Fruit fly (Drosophila melanogaster) whole organism, prepupa: Measurements from ENCODE around the gene a10.

Source experiments
- CG10669 ChIP-seq: fragments of 200-800 bp; sonication (Bioruptor generic); optimal IDR thresholded peaks from 3 replicates; lab custom pipeline; 2018; ENCODE audit warnings: missing biosample characterization, mild to moderate bottlenecking, missing genetic modification characterization, moderate library complexity
- CG11762 ChIP-seq: fragments of 200-800 bp; sonication (Bioruptor generic); optimal IDR thresholded peaks from 3 replicates; lab custom pipeline; 2016; ENCODE audit warnings: missing biosample characterization, missing genetic modification characterization; ENCODE audit not compliant: insufficient read depth
- CG11902 ChIP-seq: fragments of 200-800 bp; sonication (Bioruptor generic); optimal IDR thresholded peaks from 3 replicates; lab custom pipeline; 2016; ENCODE audit warnings: missing biosample characterization, missing genetic modification characterization
- CG1621 ChIP-seq: fragments of 200-800 bp; sonication (Bioruptor generic); optimal IDR thresholded peaks from 3 replicates; lab custom pipeline; 2018; ENCODE audit warnings: missing biosample characterization, mild to moderate bottlenecking, missing genetic modification characterization
- CG16779 ChIP-seq: fragments of 200-800 bp; sonication (Bioruptor generic); optimal IDR thresholded peaks from 3 replicates; lab custom pipeline; 2017; ENCODE audit warnings: missing biosample characterization, mild to moderate bottlenecking, missing genetic modification characterization
- CG31627 ChIP-seq: fragments of 200-800 bp; sonication (Bioruptor generic); optimal IDR thresholded peaks from 3 replicates; lab custom pipeline; 2016; ENCODE audit warnings: missing biosample characterization, missing genetic modification characterization
- CG34406 ChIP-seq: fragments of 200-800 bp; sonication (Bioruptor generic); optimal IDR thresholded peaks from 3 replicates; lab custom pipeline; 2016; ENCODE audit warnings: missing biosample characterization, missing genetic modification characterization
- CG4318 ChIP-seq: fragments of 200-800 bp; sonication (Bioruptor generic); optimal IDR thresholded peaks from 3 replicates; lab custom pipeline; 2017; ENCODE audit warnings: missing biosample characterization, mild to moderate bottlenecking, missing genetic modification characterization
- CG6163 ChIP-seq: fragments of 200-800 bp; sonication (Bioruptor generic); IDR thresholded peaks from 3 replicates; pipeline ENCODE4 v1.3.6; 2022; ENCODE audit warnings: missing biosample characterization, missing genetic modification characterization
- CG6792 ChIP-seq: fragments of 200-800 bp; sonication (Bioruptor generic); optimal IDR thresholded peaks from 3 replicates; lab custom pipeline; 2016; ENCODE audit warnings: missing biosample characterization, missing genetic modification characterization
- CG6854 ChIP-seq: fragments of 200-800 bp; sonication (Bioruptor generic); optimal IDR thresholded peaks from 2 replicates; lab custom pipeline; 2017; ENCODE audit warnings: missing biosample characterization, mild to moderate bottlenecking, missing genetic modification characterization
- Eip75B ChIP-seq: fragments of 200-800 bp; sonication (Bioruptor generic); optimal IDR thresholded peaks from 3 replicates; lab custom pipeline; 2016; ENCODE audit warnings: missing biosample characterization, missing genetic modification characterization
- Eip93F ChIP-seq: fragments of 200-800 bp; sonication (Bioruptor generic); optimal IDR thresholded peaks from 2 replicates; lab custom pipeline; 2016; ENCODE audit warnings: missing biosample characterization, mild to moderate bottlenecking, missing genetic modification characterization
- Hr39 ChIP-seq: fragments of 200-800 bp; sonication (Bioruptor generic); optimal IDR thresholded peaks from 2 replicates; lab custom pipeline; 2016; ENCODE audit warnings: missing biosample characterization, missing genetic modification characterization
- Met ChIP-seq: fragments of 200-800 bp; sonication (Bioruptor generic); optimal IDR thresholded peaks from 3 replicates; lab custom pipeline; 2016; ENCODE audit warnings: missing biosample characterization, missing genetic modification characterization
- Smox ChIP-seq: fragments of 200-800 bp; sonication (Bioruptor generic); optimal IDR thresholded peaks from 3 replicates; lab custom pipeline; 2016; ENCODE audit warnings: missing biosample characterization, missing genetic modification characterization
- Sox14 ChIP-seq: fragments of 200-800 bp; sonication (Bioruptor generic); optimal IDR thresholded peaks from 3 replicates; lab custom pipeline; 2016; ENCODE audit warnings: missing biosample characterization, missing genetic modification characterization
- dsx ChIP-seq: fragments of 200-800 bp; optimal IDR thresholded peaks from 3 replicates; lab custom pipeline; 2019; ENCODE audit warnings: missing biosample characterization, mild to moderate bottlenecking, missing genetic modification characterization, moderate library complexity; ENCODE audit not compliant: poor library complexity, severe bottlenecking
- esn ChIP-seq: fragments of 200-800 bp; sonication (Bioruptor generic); optimal IDR thresholded peaks from 2 replicates; lab custom pipeline; 2016; ENCODE audit warnings: missing biosample characterization, mild to moderate bottlenecking, missing genetic modification characterization, moderate library complexity
- fkh ChIP-seq: fragments of 200-800 bp; sonication (Bioruptor generic); optimal IDR thresholded peaks from 3 replicates; lab custom pipeline; 2017; ENCODE audit warnings: missing biosample characterization, mild to moderate bottlenecking, missing genetic modification characterization, moderate library complexity
- lz ChIP-seq: fragments of 200-800 bp; sonication (Bioruptor generic); optimal IDR thresholded peaks from 3 replicates; lab custom pipeline; 2016; ENCODE audit warnings: missing biosample characterization, missing genetic modification characterization
- net ChIP-seq: fragments of 200-800 bp; sonication (Bioruptor generic); optimal IDR thresholded peaks from 3 replicates; lab custom pipeline; 2016; ENCODE audit warnings: missing biosample characterization, missing genetic modification characterization
- salr ChIP-seq, 2 experiments: fragments of 200-800 bp; sonication (Bioruptor generic); optimal IDR thresholded peaks; 3 replicates each; lab custom pipeline; 2016 to 2018; ENCODE audit warnings: missing biosample characterization in 2 of 2, missing genetic modification characterization in 2 of 2, mild to moderate bottlenecking in 1 of 2
- spab ChIP-seq: fragments of 200-800 bp; sonication (Bioruptor generic); optimal IDR thresholded peaks from 2 replicates; lab custom pipeline; 2017; ENCODE audit warnings: missing biosample characterization, mild to moderate bottlenecking, missing genetic modification characterization, missing genetic modification reagents
- ss ChIP-seq, 2 experiments: fragments of 200-800 bp; sonication (Bioruptor generic); optimal IDR thresholded peaks; 2 replicates in 1 of 2; 3 replicates in 1 of 2; lab custom pipeline; 2017 to 2018; ENCODE audit warnings: mild to moderate bottlenecking in 2 of 2, missing biosample characterization in 2 of 2, missing genetic modification characterization in 2 of 2, moderate library complexity in 1 of 2
- svp ChIP-seq: fragments of 200-800 bp; sonication (Bioruptor generic); peaks from one replicate; lab custom pipeline; 2016; ENCODE audit warnings: missing biosample characterization, missing genetic modification characterization
- vri ChIP-seq: fragments of 200-800 bp; sonication (Bioruptor generic); optimal IDR thresholded peaks from 3 replicates; lab custom pipeline; 2016; ENCODE audit warnings: missing biosample characterization, mild to moderate bottlenecking, missing genetic modification characterization

The a10 gene

DNA sequence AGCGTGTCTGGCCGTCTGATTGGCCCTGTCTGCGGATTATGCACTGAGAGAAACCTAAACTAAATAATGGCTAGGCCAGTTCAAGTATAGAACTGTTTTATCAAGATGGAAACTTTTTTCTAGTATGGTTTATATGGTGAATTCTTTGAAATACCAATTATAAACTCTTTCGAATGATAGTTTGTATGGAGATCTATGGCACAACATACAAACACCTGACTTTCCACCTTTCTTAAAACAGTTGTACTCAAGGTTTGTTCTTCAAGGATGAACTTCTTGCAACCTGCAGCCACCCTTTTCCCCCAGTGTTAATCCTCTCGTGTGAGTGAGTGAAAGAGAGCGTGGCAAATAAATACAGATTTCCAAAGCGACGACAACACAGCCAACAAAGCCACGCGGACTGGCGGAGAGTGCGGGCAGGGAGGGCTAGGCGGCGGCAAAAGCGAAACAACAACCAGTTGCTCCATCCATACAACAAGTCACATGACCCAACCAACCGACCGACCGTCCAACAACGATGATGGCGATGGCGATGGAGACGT, 19.3 kb downstream of the a10 start (continued):
- TF ChIP-seq Smox (GFP tag; lab: Kevin White, UChicago) = peak; percentile 85
- peak; percentile 89 for TF ChIP-seq esn (GFP tag; lab: Kevin White, UChicago)
- TF ChIP-seq Hr39 (GFP tag; lab: Kevin White, UChicago) = peak; percentile 86
- TF ChIP-seq Met (GFP tag; lab: Kevin White, UChicago) = peak; percentile 80
- TF ChIP-seq CG34406 = peak; percentile 88
- TF ChIP-seq CG6792 (GFP tag; lab: Kevin White, UChicago) = peak; percentile 91
- TF ChIP-seq CG1621 (tag; lab: Kevin White, UChicago) = peak; percentile 93
- peak; percentile 87 for TF ChIP-seq CG11762 (GFP tag; lab: Kevin White, UChicago)

DNA sequence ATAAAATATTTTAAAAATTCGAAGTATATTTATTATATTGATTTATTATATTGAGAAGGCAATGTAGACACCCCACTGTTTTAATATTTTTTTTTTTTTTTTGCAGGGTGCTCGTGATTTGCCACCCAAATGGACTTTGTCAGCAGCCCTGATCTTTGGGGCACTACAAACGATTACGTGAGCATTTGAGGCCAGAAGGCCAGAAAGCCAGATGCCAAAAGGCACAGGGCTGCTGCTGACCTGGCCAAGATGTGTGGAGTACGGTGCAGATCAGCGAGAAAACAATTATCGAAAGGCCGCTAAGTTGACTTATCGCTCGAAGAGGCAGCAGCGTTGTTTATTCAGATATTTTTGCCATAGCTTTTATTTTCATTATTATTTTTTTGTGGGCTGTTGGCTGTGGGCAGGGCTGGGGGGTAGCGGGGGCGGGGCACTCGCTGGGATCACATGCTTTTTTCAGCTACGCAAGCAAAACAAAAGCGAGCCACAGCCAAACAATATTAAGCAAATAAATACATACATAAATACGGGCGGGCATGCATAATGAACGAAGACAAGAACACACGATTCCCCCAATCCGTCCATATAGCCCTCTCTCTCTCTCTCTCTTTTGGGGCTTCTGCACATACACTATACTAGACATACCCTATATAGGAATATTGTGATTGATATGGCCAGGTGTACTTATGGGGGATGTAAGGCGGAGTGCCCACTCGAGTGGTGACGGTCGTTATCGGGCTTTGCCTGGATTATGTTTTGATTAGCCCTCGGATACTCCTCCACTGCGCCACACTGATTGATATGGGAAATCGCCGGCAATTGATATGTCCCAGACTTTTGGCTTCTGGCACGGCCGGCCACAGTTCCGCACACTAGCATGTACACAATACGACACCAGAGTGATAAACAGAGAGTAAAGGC, 20.0 kb downstream of the a10 start:
- no peak for TF ChIP-seq Eip93F (GFP tag; lab: Kevin White, UChicago)
- TF ChIP-seq Sox14 (GFP tag; lab: Kevin White, UChicago) = no peak
- TF ChIP-seq vri (GFP tag; lab: Kevin White, UChicago) = peak; percentile 47
- no peak for TF ChIP-seq CG4318 (GFP tag; lab: Kevin White, UChicago)
- TF ChIP-seq CG31627 = no peak
- TF ChIP-seq salr (GFP tag; optimal IDR thresholded peaks at IDR 0.05; lab: Kevin White, UChicago) = no peak
- peak; percentile 96 for TF ChIP-seq fkh (GFP tag; lab: Kevin White, UChicago)
- no peak for TF ChIP-seq net
- TF ChIP-seq CG6854 = no peak
- peak; percentile 69 for TF ChIP-seq svp (GFP tag; lab: Kevin White, UChicago)

DNA sequence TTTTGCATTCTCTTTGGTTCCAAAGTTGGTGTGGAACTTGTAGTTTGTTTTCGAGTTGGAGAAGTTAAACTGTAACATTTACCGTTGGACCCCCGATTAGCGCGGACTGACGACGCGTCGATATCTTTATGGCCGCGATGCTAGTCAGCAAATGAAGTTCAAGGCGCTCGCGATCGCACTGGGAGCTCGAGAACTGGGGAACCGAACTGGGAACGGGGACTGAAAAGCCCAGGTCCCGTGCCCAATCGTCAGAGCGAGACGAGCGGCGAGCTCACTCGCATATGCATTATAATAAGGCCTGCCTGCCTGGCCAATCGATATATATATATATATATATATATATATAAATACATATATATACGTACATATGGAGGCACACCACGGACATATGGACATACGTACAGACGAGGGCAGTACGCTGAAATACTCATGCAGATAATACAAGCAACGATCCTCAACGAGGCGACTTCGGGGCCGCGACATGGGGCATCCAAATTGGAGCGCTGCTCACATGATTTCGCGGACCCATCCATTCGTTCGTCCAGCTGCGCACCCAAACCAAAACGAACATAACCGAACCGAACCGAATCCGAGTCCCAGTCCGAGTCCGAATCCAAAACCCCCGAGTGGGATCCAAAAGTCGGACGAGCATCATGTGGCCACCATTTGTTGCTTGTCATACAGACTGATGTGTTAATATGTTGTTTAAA, 21.2 kb downstream of the a10 start:
- TF ChIP-seq dsx = peak; percentile 6
- peak; percentile 54 for TF ChIP-seq vri (GFP tag; lab: Kevin White, UChicago)
- peak; percentile 96 for TF ChIP-seq svp (GFP tag; lab: Kevin White, UChicago)
- no peak for TF ChIP-seq esn (GFP tag; lab: Kevin White, UChicago)
- no peak for TF ChIP-seq lz
- TF ChIP-seq CG6163 (GFP tag; lab: Robert Waterston, UW) = 0 out of 3 replicates have a peak, but pooled peaks have one; percentile 44
- TF ChIP-seq CG6854 = peak; percentile 11
- peak; percentile 17 to 46 for TF ChIP-seq ss (GFP tag; optimal IDR thresholded peaks at IDR 0.05; lab: Kevin White, UChicago)
- TF ChIP-seq CG1621 (tag; lab: Kevin White, UChicago) = no peak
- TF ChIP-seq, all 60 proteins: peak for 6

DNA sequence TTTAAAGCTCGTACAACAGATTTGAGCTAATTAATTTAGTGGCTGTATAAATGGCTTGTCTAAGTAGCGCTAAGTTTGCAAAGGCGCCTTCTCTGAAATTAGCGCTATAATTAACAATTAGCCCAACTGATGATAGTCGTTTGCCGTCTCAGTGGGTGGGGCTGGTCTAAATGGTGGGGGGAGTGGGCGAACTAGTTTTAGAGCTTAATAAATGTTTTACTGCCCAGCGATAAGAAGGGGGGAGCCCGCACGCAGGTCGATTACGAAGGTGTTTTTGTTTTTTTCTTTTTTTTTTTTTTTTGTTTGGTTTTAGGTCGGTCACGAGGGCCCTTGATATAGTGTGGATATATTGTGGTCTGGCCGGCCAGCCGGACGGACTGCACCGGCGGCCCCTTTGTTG, 22.5 kb downstream of the a10 start:
- 0 out of 3 replicates have a peak, but pooled peaks have one; percentile 24 for TF ChIP-seq CG6163 (GFP tag; lab: Robert Waterston, UW)
- TF ChIP-seq CG11902 (GFP tag; lab: Kevin White, UChicago) = no peak
- TF ChIP-seq, all 60 proteins: peak for 1

DNA sequence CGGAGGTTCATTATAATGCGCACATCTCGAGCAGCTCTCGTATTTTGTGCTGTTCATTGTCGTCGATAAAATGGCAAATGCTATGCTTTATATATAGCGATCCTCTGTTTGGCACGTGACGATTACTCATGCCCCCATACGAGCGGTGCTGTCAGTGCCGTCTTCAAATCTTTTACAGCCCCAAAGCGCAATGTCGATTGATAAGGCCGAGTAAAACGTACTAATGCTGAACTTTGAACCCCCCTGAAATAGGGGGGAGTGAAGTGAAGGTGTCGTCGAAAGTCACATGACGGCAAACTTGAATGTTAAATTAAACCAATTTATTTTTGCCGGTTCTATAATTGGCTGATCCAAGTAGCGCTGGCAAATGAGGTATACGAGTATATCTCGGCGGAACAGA, 23.3 kb downstream of the a10 start:
- no peak for TF ChIP-seq Eip75B
- peak; percentile 91 for TF ChIP-seq svp (GFP tag; lab: Kevin White, UChicago)
- TF ChIP-seq CG6854 = peak; percentile 37
- peak; percentile 31 for TF ChIP-seq CG16779 (tag; lab: Kevin White, UChicago)
- peak; percentile 34 for TF ChIP-seq vri (GFP tag; lab: Kevin White, UChicago)
- TF ChIP-seq CG10669 = no peak
- peak; percentile 23 for TF ChIP-seq spab
